Worm (Caenorhabditis elegans): ENCODE measurements around the gene C05G5.2.

Gene C05G5.2

ce11 chrX:14793198-14793747 lies 46.2 kb downstream of the C05G5.2 start, which contains the start of gene sprr-2 (continued):
- TF ChIP-seq unc-39 (tag; optimal IDR thresholded peaks at IDR 0.05) (no peak), alr-1 (tag; optimal IDR thresholded peaks at IDR 0.05) (no peak)

ce11 chrX:14794170-14794569 lies 47.1 kb downstream of the C05G5.2 start:
- TF ChIP-seq ceh-82 (tag; optimal IDR thresholded peaks at IDR 0.05) (no peak), egl-27 (tag; optimal IDR thresholded peaks at IDR 0.05) (no peak), nhr-237 (tag; optimal IDR thresholded peaks at IDR 0.05) (no peak)

- TF ChIP-seq crh-2 (tag; optimal IDR thresholded peaks at IDR 0.05) = no peak
Measured at ce11 chrX:14797405-14797804, 50.3 kb downstream of the C05G5.2 start.
